Worm (Caenorhabditis elegans): ENCODE data around the gene Y39G8B.9.

DNA sequence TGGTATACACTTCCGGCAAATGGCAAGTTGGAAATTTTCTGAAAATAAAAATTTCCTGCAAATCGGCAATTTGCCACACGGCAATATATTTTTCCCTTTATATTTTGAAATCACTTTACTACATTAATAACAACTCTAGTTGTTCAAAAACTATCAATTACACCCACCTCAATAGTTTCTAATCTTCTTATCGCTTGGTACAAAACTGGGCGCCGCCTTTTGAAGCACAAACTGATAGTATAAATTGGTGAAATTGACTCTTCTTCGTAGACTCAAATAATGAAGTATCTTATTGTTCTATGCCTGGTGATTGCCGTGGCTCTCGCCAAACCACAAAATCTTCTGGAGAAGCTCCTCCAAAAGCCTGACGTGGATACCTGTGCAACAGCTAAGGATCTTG, at the start of gene Y39G8B.9:
- TF ChIP-seq ztf-23 (GFP tag; IDR thresholded peaks at IDR 0.05), result no peak
- TF ChIP-seq cog-1 (tag; optimal IDR thresholded peaks at IDR 0.05), result no peak
- no peak for TF ChIP-seq ref-1 (GFP tag; conservative IDR thresholded peaks at IDR 0.05)
- no peak for TF ChIP-seq tab-1 (GFP tag; IDR thresholded peaks at IDR 0.05)
- no peak for TF ChIP-seq klf-2 (GFP tag; conservative IDR thresholded peaks at IDR 0.05)
- no peak for TF ChIP-seq T22C8.4 (GFP tag; IDR thresholded peaks at IDR 0.05)
- no peak for TF ChIP-seq ztf-29 (GFP tag; IDR thresholded peaks at IDR 0.05)
- TF ChIP-seq med-1 (GFP tag; optimal IDR thresholded peaks at IDR 0.05; ENCODE audit: insufficient read depth), result no peak

All from whole organism, midembryonic.